Fruit fly (Drosophila melanogaster) whole organism, embryonic: ENCODE data around the gene MAGE.

ENCODE experiments used
- BtbVII ChIP-seq: fragments of 200-800 bp; sonication (Bioruptor generic); optimal IDR thresholded peaks from 3 replicates; lab custom pipeline; 2017; ENCODE audit warnings: missing biosample characterization, mild to moderate bottlenecking, missing genetic modification characterization
- C15 ChIP-seq: fragments of 200-800 bp; sonication (Bioruptor generic); IDR thresholded peaks from 3 replicates; pipeline ENCODE4 v1.3.6; 2022; ENCODE audit warnings: missing biosample characterization, missing genetic modification characterization
- CG11093 ChIP-seq: fragments of 200-800 bp; sonication (Bioruptor generic); IDR thresholded peaks from 3 replicates; pipeline ENCODE4 v1.3.6; 2022; ENCODE audit warnings: missing biosample characterization, missing genetic modification characterization
- CG11398 ChIP-seq: fragments of 200-800 bp; sonication (Bioruptor generic); optimal IDR thresholded peaks from 2 replicates; lab custom pipeline; 2016; ENCODE audit warnings: missing biosample characterization, missing genetic modification characterization
- CG11723 ChIP-seq: fragments of 200-800 bp; sonication (Bioruptor generic); optimal IDR thresholded peaks from 2 replicates; lab custom pipeline; 2017; ENCODE audit warnings: missing biosample characterization, mild to moderate bottlenecking, missing genetic modification characterization
- CG13287 ChIP-seq: fragments of 200-800 bp; sonication (Bioruptor generic); IDR thresholded peaks from 2 replicates; pipeline ENCODE4 v1.3.6; 2022; ENCODE audit warnings: missing biosample characterization, missing genetic modification characterization; ENCODE audit not compliant: partially characterized antibody
- CG13894 ChIP-seq: fragments of 200-800 bp; sonication (Bioruptor generic); optimal IDR thresholded peaks from 3 replicates; lab custom pipeline; 2018; ENCODE audit warnings: missing biosample characterization, mild to moderate bottlenecking, missing genetic modification characterization, moderate library complexity
- CG14667 ChIP-seq: fragments of 200-800 bp; sonication (Bioruptor generic); IDR thresholded peaks from 2 replicates; pipeline ENCODE4 v1.3.6; 2022; ENCODE audit warnings: missing biosample characterization, missing genetic modification characterization
- CG14860 ChIP-seq: fragments of 200-800 bp; sonication (Bioruptor generic); IDR thresholded peaks from 3 replicates; pipeline ENCODE4 v1.3.6; 2022; ENCODE audit warnings: missing biosample characterization, missing genetic modification characterization; ENCODE audit not compliant: partially characterized antibody
- CG15514 ChIP-seq: fragments of 200-800 bp; sonication (Bioruptor generic); optimal IDR thresholded peaks from 3 replicates; lab custom pipeline; 2017; ENCODE audit warnings: missing biosample characterization, missing genetic modification characterization, mild to moderate bottlenecking, moderate library complexity, missing genetic modification reagents
- CG17568 ChIP-seq: fragments of 200-800 bp; sonication (Bioruptor generic); optimal IDR thresholded peaks from 2 replicates; lab custom pipeline; 2018; ENCODE audit warnings: missing biosample characterization, mild to moderate bottlenecking, missing genetic modification characterization, moderate library complexity
- CG17612 ChIP-seq: fragments of 200-800 bp; sonication (Bioruptor generic); IDR thresholded peaks from 2 replicates; pipeline ENCODE4 v1.3.6; 2022; ENCODE audit warnings: missing biosample characterization, missing genetic modification characterization
- CG1792 ChIP-seq: fragments of 200-800 bp; sonication (Bioruptor generic); optimal IDR thresholded peaks from 2 replicates; lab custom pipeline; 2016; ENCODE audit warnings: missing biosample characterization, missing genetic modification characterization
- CG2678 ChIP-seq: fragments of 200-800 bp; sonication (Bioruptor generic); optimal IDR thresholded peaks from 3 replicates; lab custom pipeline; 2019; ENCODE audit warnings: missing biosample characterization, mild to moderate bottlenecking, missing genetic modification characterization, moderate library complexity
- CG3407 ChIP-seq: fragments of 200-800 bp; sonication (Bioruptor generic); optimal IDR thresholded peaks from 2 replicates; lab custom pipeline; 2018; ENCODE audit warnings: missing biosample characterization, mild to moderate bottlenecking, missing genetic modification characterization
- CG4617 ChIP-seq: fragments of 200-800 bp; sonication (Bioruptor generic); optimal IDR thresholded peaks from 3 replicates; lab custom pipeline; 2016; ENCODE audit warnings: missing biosample characterization, missing genetic modification characterization, borderline replicate concordance
- CG7271 ChIP-seq: fragments of 200-800 bp; sonication (Bioruptor generic); optimal IDR thresholded peaks from 2 replicates; lab custom pipeline; 2018; ENCODE audit warnings: missing biosample characterization, mild to moderate bottlenecking, missing genetic modification characterization, moderate library complexity
- CG7357 ChIP-seq: fragments of 200-800 bp; sonication (Bioruptor generic); IDR thresholded peaks from 3 replicates; pipeline ENCODE4 v1.3.6; 2022; ENCODE audit warnings: missing biosample characterization, missing genetic modification characterization
- CG7556 ChIP-seq: fragments of 200-800 bp; sonication (Bioruptor generic); optimal IDR thresholded peaks from 2 replicates; lab custom pipeline; 2017; ENCODE audit warnings: missing biosample characterization, mild to moderate bottlenecking, missing genetic modification characterization
- CG9609 ChIP-seq: fragments of 200-800 bp; sonication (Bioruptor generic); optimal IDR thresholded peaks from 3 replicates; lab custom pipeline; 2016; ENCODE audit warnings: missing biosample characterization, missing genetic modification characterization
- CoRest ChIP-seq: fragments of 200-800 bp; sonication (Bioruptor generic); optimal IDR thresholded peaks from 3 replicates; lab custom pipeline; 2018; ENCODE audit warnings: missing biosample characterization, mild to moderate bottlenecking, missing genetic modification characterization, moderate library complexity
- Dll ChIP-seq: fragments of 200-800 bp; sonication (Bioruptor generic); IDR thresholded peaks from 4 replicates; pipeline ENCODE4 v1.3.6; 2022; ENCODE audit warnings: missing biosample characterization, missing genetic modification characterization; ENCODE audit not compliant: partially characterized antibody
- GATAe ChIP-seq: fragments of 200-800 bp; sonication (Bioruptor generic); conservative IDR thresholded peaks from 2 replicates; pipeline ENCODE4 v1.3.6; 2022; ENCODE audit warnings: missing biosample characterization, missing genetic modification characterization
- HHEX ChIP-seq: fragments of 200-800 bp; sonication (Bioruptor generic); optimal IDR thresholded peaks from 3 replicates; lab custom pipeline; 2017; ENCODE audit warnings: missing biosample characterization, mild to moderate bottlenecking, missing genetic modification characterization, missing genetic modification reagents
- HLH54F ChIP-seq: fragments of 200-800 bp; sonication (Bioruptor generic); optimal IDR thresholded peaks from 3 replicates; lab custom pipeline; 2016; ENCODE audit warnings: missing biosample characterization, missing genetic modification characterization
- Hr39 ChIP-seq: fragments of >200 bp; optimal IDR thresholded peaks from 2 replicates; lab custom pipeline; 2017
- Lpt ChIP-seq: fragments of >200 bp; optimal IDR thresholded peaks from 2 replicates; lab custom pipeline; 2018; ENCODE audit warnings: missing biosample characterization, missing genetic modification characterization
- MBD-R2 ChIP-seq: fragments of 200-800 bp; sonication (Bioruptor generic); IDR thresholded peaks from 2 replicates; pipeline ENCODE4 v1.3.6; 2022; ENCODE audit warnings: missing biosample characterization, missing genetic modification characterization
- Meics ChIP-seq: fragments of 200-800 bp; sonication (Bioruptor generic); optimal IDR thresholded peaks from 2 replicates; lab custom pipeline; 2017; ENCODE audit warnings: missing biosample characterization, mild to moderate bottlenecking, missing genetic modification characterization
- PHDP ChIP-seq: fragments of 200-800 bp; sonication (Bioruptor generic); optimal IDR thresholded peaks from 3 replicates; lab custom pipeline; 2018; ENCODE audit warnings: missing biosample characterization, mild to moderate bottlenecking, missing genetic modification characterization, moderate library complexity
- Rx ChIP-seq: fragments of 200-800 bp; sonication (Bioruptor generic); IDR thresholded peaks from 2 replicates; pipeline ENCODE4 v1.3.6; 2022; ENCODE audit warnings: missing biosample characterization, missing genetic modification characterization
- Spps ChIP-seq: fragments of 200-800 bp; sonication (Bioruptor generic); optimal IDR thresholded peaks from 2 replicates; lab custom pipeline; 2018; ENCODE audit warnings: missing biosample characterization, mild to moderate bottlenecking, missing genetic modification characterization
- Usf ChIP-seq: fragments of 200-800 bp; sonication (Bioruptor generic); optimal IDR thresholded peaks from 2 replicates; lab custom pipeline; 2017; ENCODE audit warnings: missing genotype, missing biosample characterization, missing genetic modification characterization
- ash1 ChIP-seq: fragments of 200-800 bp; sonication (Bioruptor generic); optimal IDR thresholded peaks from 2 replicates; lab custom pipeline; 2018; ENCODE audit warnings: missing biosample characterization, mild to moderate bottlenecking, missing genetic modification characterization
- bab2 ChIP-seq: fragments of 200-800 bp; sonication (Bioruptor generic); optimal IDR thresholded peaks from 2 replicates; lab custom pipeline; 2016; ENCODE audit warnings: missing biosample characterization, missing genetic modification characterization
- chinmo ChIP-seq: fragments of 200-800 bp; sonication (Bioruptor generic); IDR thresholded peaks from 4 replicates; pipeline ENCODE4 v1.3.6; 2022; ENCODE audit warnings: missing biosample characterization, missing genetic modification characterization; ENCODE audit not compliant: partially characterized antibody
- fru ChIP-seq: fragments of >200 bp; optimal IDR thresholded peaks from 2 replicates; lab custom pipeline; 2017
- gcm ChIP-seq: fragments of 200-800 bp; sonication (Bioruptor generic); optimal IDR thresholded peaks from 2 replicates; lab custom pipeline; 2019; ENCODE audit warnings: missing biosample characterization, mild to moderate bottlenecking, missing genetic modification characterization, moderate library complexity
- gsb-n ChIP-seq: fragments of 200-800 bp; sonication (Bioruptor generic); optimal IDR thresholded peaks from 3 replicates; lab custom pipeline; 2018; ENCODE audit warnings: missing biosample characterization, mild to moderate bottlenecking, missing genetic modification characterization
- gt ChIP-seq: fragments of 200-800 bp; sonication (Bioruptor generic); IDR thresholded peaks from 2 replicates; pipeline ENCODE4 v1.3.6; 2022; ENCODE audit warnings: missing biosample characterization, missing genetic modification characterization
- her ChIP-seq: fragments of 200-800 bp; sonication (Bioruptor generic); optimal IDR thresholded peaks from 2 replicates; lab custom pipeline; 2016; ENCODE audit warnings: missing biosample characterization, missing genetic modification characterization
- lola ChIP-seq, 3 experiments: fragments of >200 bp in 2 of 3; fragments of 200-800 bp in 1 of 3; sonication (Bioruptor generic) in 1 of 3; optimal IDR thresholded peaks; 2 replicates each; lab custom pipeline; 2017 to 2019; ENCODE audit warnings: missing biosample characterization in 3 of 3, missing genetic modification characterization in 3 of 3, mild to moderate bottlenecking in 1 of 3, moderate library complexity in 1 of 3
- nerfin-1 ChIP-seq: fragments of 200-800 bp; sonication (Bioruptor generic); optimal IDR thresholded peaks from 3 replicates; lab custom pipeline; 2019; ENCODE audit warnings: missing biosample characterization, mild to moderate bottlenecking, missing genetic modification characterization, moderate library complexity
- oc ChIP-seq: fragments of 200-800 bp; sonication (Bioruptor generic); optimal IDR thresholded peaks from 2 replicates; lab custom pipeline; 2018; ENCODE audit warnings: missing biosample characterization, mild to moderate bottlenecking, missing genetic modification characterization, moderate library complexity
- org-1 ChIP-seq: fragments of 200-800 bp; sonication (Bioruptor generic); optimal IDR thresholded peaks from 2 replicates; lab custom pipeline; 2017; ENCODE audit warnings: missing biosample characterization, missing genetic modification characterization
- ro ChIP-seq: fragments of 200-800 bp; sonication (Bioruptor generic); IDR thresholded peaks from 2 replicates; pipeline ENCODE4 v1.3.6; 2022; ENCODE audit warnings: missing biosample characterization, missing genetic modification characterization
- seq ChIP-seq: fragments of 200-800 bp; sonication (Bioruptor generic); IDR thresholded peaks from 2 replicates; pipeline ENCODE4 v1.3.6; 2022; ENCODE audit warnings: missing biosample characterization, missing genetic modification characterization
- sisA ChIP-seq: fragments of 200-800 bp; sonication (Bioruptor generic); IDR thresholded peaks from 2 replicates; pipeline ENCODE4 v1.3.6; 2022; ENCODE audit warnings: missing biosample characterization, missing genetic modification characterization
- toy ChIP-seq: fragments of 200-800 bp; sonication (Bioruptor generic); IDR thresholded peaks from 2 replicates; pipeline ENCODE4 v1.3.6; 2022; ENCODE audit warnings: missing biosample characterization, missing genetic modification characterization
- z ChIP-seq: fragments of 200-800 bp; sonication (Bioruptor generic); IDR thresholded peaks from 3 replicates; pipeline ENCODE4 v1.3.6; 2022; ENCODE audit warnings: missing biosample characterization, missing genetic modification characterization

Gene MAGE

DNA sequence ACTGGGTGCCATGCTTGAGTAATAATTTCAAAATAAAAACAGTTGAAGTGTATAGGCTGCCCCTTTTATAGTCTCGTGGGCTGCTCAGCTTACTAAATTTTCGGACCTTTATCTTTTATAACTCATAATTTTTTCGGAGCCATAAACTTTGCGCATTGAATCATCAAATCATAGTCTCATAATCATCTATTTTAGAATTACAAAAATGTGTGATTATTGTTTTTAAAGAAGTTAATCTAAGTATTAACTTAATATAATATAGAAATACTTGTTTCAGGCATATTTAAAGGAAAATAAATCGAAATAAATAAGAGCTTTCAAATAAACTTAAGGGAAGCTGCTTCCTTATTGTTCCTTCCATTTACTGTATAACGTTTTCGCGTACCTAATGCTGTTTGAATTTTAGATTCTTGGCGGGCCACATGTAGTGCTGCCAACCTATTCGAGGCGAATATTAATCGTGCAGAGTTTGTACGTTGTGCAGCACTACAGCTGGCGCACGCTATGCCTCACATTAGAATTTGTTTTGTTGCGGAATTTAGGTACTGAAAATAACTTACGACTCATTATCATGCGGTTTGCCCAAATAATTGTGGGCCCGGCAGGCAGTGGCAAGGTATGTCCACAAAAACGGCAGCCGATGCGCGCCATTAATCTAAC, 10.6 kb downstream of the MAGE start, which contains the start of the genes CG14610 and CG2656 (continued):
- TF ChIP-seq CG7271 (no peak), Lpt (GFP tag; lab: Kevin White, UChicago) (no peak), lola (GFP tag; optimal IDR thresholded peaks at IDR 0.05; lab: Kevin White, UChicago) (peak in 1 of 3 experiments; percentile 33), fru (lab: Kevin White, UChicago) (no peak), bab2 (GFP tag; lab: Kevin White, UChicago) (peak; percentile 90), CG11723 (GFP tag; lab: Kevin White, UChicago) (peak; percentile 65), oc (tag; lab: Kevin White, UChicago) (no peak), toy (GFP tag; lab: Robert Waterston, UW) (no peak), her (GFP tag; lab: Kevin White, UChicago) (peak; percentile 89), CG7357 (GFP tag; lab: Robert Waterston, UW) (no peak), CG9609 (GFP tag; lab: Kevin White, UChicago) (peak; percentile 86), z (no peak), CG17568 (no peak), PHDP (tag; lab: Kevin White, UChicago) (peak; percentile 55), CG11398 (GFP tag; lab: Kevin White, UChicago) (peak; percentile 66), HLH54F (GFP tag; lab: Kevin White, UChicago) (peak; percentile 90), nerfin-1 (tag; lab: Kevin White, UChicago) (peak; percentile 96), GATAe (GFP tag; lab: Robert Waterston, UW) (no peak), Meics (GFP tag; lab: Kevin White, UChicago) (no peak), sisA (peak; percentile 66; the same call in 1 of the 2 replicates), CG17612 (GFP tag; lab: Robert Waterston, UW) (no peak), CG1792 (peak; percentile 84), Usf (GFP tag; lab: Kevin White, UChicago) (peak; percentile 3), CG14667 (no peak), CG3407 (GFP tag; lab: Kevin White, UChicago) (peak; percentile 36), MBD-R2 (GFP tag; lab: Robert Waterston, UW) (peak; percentile 94), CG4617 (GFP tag; lab: Kevin White, UChicago) (peak; percentile 96), CG13287 (GFP tag; lab: Robert Waterston, UW) (peak; percentile 76), CG7556 (peak; percentile 52), CG11093 (GFP tag; lab: Robert Waterston, UW) (no peak), seq (GFP tag; lab: Robert Waterston, UW) (peak; percentile 22; the same call in 1 of the 2 replicates), chinmo (GFP tag; lab: Robert Waterston, UW) (no peak), CG13894 (tag; lab: Kevin White, UChicago) (no peak), ro (no peak), CG2678 (tag; lab: Kevin White, UChicago) (no peak), Spps (tag; lab: Kevin White, UChicago) (peak; percentile 14), CoRest (tag; lab: Kevin White, UChicago) (peak; percentile 56), org-1 (GFP tag; lab: Kevin White, UChicago) (peak; percentile 43), HHEX (no peak), CG14860 (GFP tag; lab: Robert Waterston, UW) (no peak), ash1 (GFP tag; lab: Kevin White, UChicago) (peak; percentile 31), Dll (peak; percentile 52; the same call in 2 of the 4 replicates), Rx (peak; percentile 38; the same call in 1 of the 2 replicates), gt (GFP tag; lab: Robert Waterston, UW) (no peak; the same call in 1 of the 2 replicates), gcm (peak; percentile 20), C15 (no peak), Hr39 (lab: Kevin White, UChicago) (no peak), gsb-n (tag; lab: Kevin White, UChicago) (peak; percentile 82), BtbVII (GFP tag; lab: Kevin White, UChicago) (peak; percentile 24), CG15514 (GFP tag; lab: Kevin White, UChicago) (peak; percentile 82)
